Fruit fly (Drosophila melanogaster) whole organism, embryonic: ENCODE data around the gene how.

Experiments used
- CG7963 ChIP-seq: fragments of 200-800 bp; sonication (Bioruptor generic); IDR thresholded peaks from 3 replicates; pipeline ENCODE4 v1.3.6; 2022; ENCODE audit warnings: missing biosample characterization, missing genetic modification characterization; ENCODE audit not compliant: partially characterized antibody
- Med ChIP-seq: fragments of 200-800 bp; sonication (Bioruptor generic); peaks from one replicate; lab custom pipeline; 2016; ENCODE audit warnings: missing biosample characterization, missing genetic modification characterization, mild to moderate bottlenecking, inconsistent platforms, moderate library complexity

DNA sequence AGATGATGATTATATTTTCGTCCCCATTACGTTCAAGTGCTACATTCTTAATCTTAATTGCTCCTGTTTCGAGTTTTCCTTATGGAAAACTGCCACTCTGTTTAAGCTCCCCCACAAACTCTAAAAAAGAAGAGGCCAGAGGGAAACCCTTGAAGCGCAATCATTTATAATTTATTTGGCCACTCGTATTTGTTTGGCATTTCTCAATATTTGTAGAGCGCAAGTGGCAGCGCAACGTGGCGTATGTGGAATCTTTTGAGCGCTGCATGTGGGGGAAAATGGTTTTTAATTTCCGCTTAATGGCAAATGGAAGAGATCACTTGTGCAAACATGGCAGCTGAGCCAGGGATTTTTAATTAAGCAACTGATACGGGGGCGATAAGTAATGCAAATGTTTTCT, 25.2 kb downstream of the how start:
- TF ChIP-seq CG7963 (GFP tag; lab: Robert Waterston, UW), result no peak
- no peak for TF ChIP-seq Med (GFP tag; lab: Kevin White, UChicago)
